Fruit fly (Drosophila melanogaster) Kc167 (cell line): Measurements from ENCODE around the gene Imp.

Experiments
- Myc ChIP-seq: fragments of >200 bp; optimal IDR thresholded peaks from 2 replicates; lab custom pipeline; 2017; ENCODE audit warnings: missing external identifiers
- Sin3A ChIP-seq: fragments of >200 bp; optimal IDR thresholded peaks from 2 replicates; lab custom pipeline; 2018; ENCODE audit warnings: missing external identifiers
- h ChIP-seq: fragments of >200 bp; optimal IDR thresholded peaks from 3 replicates; lab custom pipeline; 2018; ENCODE audit warnings: missing external identifiers
- insv ChIP-seq: fragments of >200 bp; optimal IDR thresholded peaks from 3 replicates; lab custom pipeline; 2018; ENCODE audit warnings: missing external identifiers
- psq ChIP-seq: fragments of >200 bp; optimal IDR thresholded peaks from 2 replicates; lab custom pipeline; 2017; ENCODE audit warnings: missing external identifiers
- ttk ChIP-seq: sonication (Bioruptor generic); optimal IDR thresholded peaks from 2 replicates; lab custom pipeline; 2017; ENCODE audit warnings: missing external identifiers

The Imp gene

dm6 chrX:10739614-10740436 lies 84.3 kb downstream of the Imp start:
- TF ChIP-seq insv (no peak), Sin3A (lab: Kevin White, UChicago) (no peak), psq (no peak), ttk (lab: Kevin White, UChicago) (no peak), Myc (no peak), h (lab: Kevin White, UChicago) (no peak)

dm6 chrX:10738835-10739371 lies 85.2 kb downstream of the Imp start:
- TF ChIP-seq h (lab: Kevin White, UChicago) (no peak), Sin3A (lab: Kevin White, UChicago) (no peak), psq (no peak), insv (no peak), ttk (lab: Kevin White, UChicago) (no peak), Myc (no peak)

dm6 chrX:10738151-10738430 lies 86.0 kb downstream of the Imp start:
- TF ChIP-seq Myc (no peak), ttk (lab: Kevin White, UChicago) (no peak), insv (no peak), psq (no peak), h (lab: Kevin White, UChicago) (no peak), Sin3A (lab: Kevin White, UChicago) (no peak)
